Worm (Caenorhabditis elegans) whole organism, L1 larva: ENCODE measurements around the gene act-2.

Experiments
- aly-2 ChIP-seq: fragments of 150-350 bp; optimal IDR thresholded peaks from 2 replicates; lab custom pipeline; 2014; ENCODE audit warnings: missing biosample characterization, missing genetic modification characterization
- efl-1 ChIP-seq, 4 experiments: fragments of 150-350 bp; optimal IDR thresholded peaks in 3 of 4; peaks in 1 of 4; 1 replicate in 1 of 4; 2 replicates in 3 of 4; lab custom pipeline; 2014; ENCODE audit warnings: missing biosample characterization in 2 of 4, missing genetic modification characterization in 2 of 4, missing genetic modification reagents in 2 of 4
- jun-1 ChIP-seq: fragments of 150-350 bp; optimal IDR thresholded peaks from 2 replicates; lab custom pipeline; 2014; ENCODE audit warnings: missing biosample characterization, missing genetic modification reagents, missing genetic modification characterization
- skn-1 ChIP-seq: fragments of 150-350 bp; optimal IDR thresholded peaks from 2 replicates; lab custom pipeline; 2014; ENCODE audit warnings: missing biosample characterization, missing genetic modification characterization

DNA sequence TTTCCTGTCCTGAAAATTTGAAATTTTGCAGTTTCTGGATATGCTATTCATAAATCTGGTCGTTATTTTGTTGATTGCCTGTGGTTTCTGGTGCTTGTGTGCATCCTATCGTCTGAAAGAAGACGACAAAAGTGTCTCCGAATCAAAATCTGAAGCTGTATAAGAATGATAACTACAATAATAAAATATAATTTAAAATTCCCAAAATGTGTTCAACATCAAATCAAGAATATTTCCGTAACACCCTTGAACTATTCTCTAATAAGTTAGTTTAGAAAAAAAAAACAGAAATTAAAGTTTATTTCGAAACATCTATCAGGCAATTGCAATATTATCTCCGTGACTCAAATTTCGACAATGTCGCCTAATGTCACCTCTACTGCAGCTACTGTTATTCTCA lies 37.5 kb downstream of the act-2 start, which contains the start of gene C45B11.8:
- TF ChIP-seq jun-1 (tag; lab: Kevin White, UChicago): no peak
- TF ChIP-seq efl-1 (optimal IDR thresholded peaks at IDR 0.05; lab: Kevin White, UChicago): no peak
- TF ChIP-seq efl-1 (GFP tag; optimal IDR thresholded peaks at IDR 0.05 in 1 of 2; lab: Kevin White, UChicago): no peak
- no peak for TF ChIP-seq aly-2
- TF ChIP-seq skn-1 (tag; lab: Kevin White, UChicago): no peak
